Worm (Caenorhabditis elegans): ENCODE results near the gene R11D1.4.

- TF ChIP-seq nhr-25 (tag; optimal IDR thresholded peaks at IDR 0.05) = no peak
- TF ChIP-seq ceh-82 (tag; optimal IDR thresholded peaks at IDR 0.05) = no peak
- no peak for TF ChIP-seq lin-11 (tag; optimal IDR thresholded peaks at IDR 0.05)
- TF ChIP-seq elt-3 (tag; optimal IDR thresholded peaks at IDR 0.05) = no peak
- no peak for TF ChIP-seq elt-1 (tag; optimal IDR thresholded peaks at IDR 0.05)
- no peak for TF ChIP-seq ztf-11 (tag; optimal IDR thresholded peaks at IDR 0.05)
- TF ChIP-seq alr-1 (tag; optimal IDR thresholded peaks at IDR 0.05) = no peak
These were observed 29.9 kb upstream of the R11D1.4 start for ce11 chrV:12743778-12744502.

All from whole organism, L2 larva.